Worm (Caenorhabditis elegans) whole organism, L1 larva: ENCODE measurements around the gene T26C5.4.

Experiments used
- C34B4.2 ChIP-seq: sonication (generic microtip); optimal IDR thresholded peaks from 2 replicates; lab custom pipeline; 2017; ENCODE audit warnings: mild to moderate bottlenecking, missing genetic modification characterization, missing compliant biosample characterization
- alr-1 ChIP-seq: fragments of 200-800 bp; sonication (Bioruptor generic); optimal IDR thresholded peaks from 2 replicates; lab custom pipeline; 2018; ENCODE audit warnings: borderline replicate concordance, mild to moderate bottlenecking, missing genetic modification characterization, missing compliant biosample characterization
- ceh-88 ChIP-seq: fragments of 200-800 bp; sonication (Bioruptor generic); IDR thresholded peaks from 2 replicates; pipeline ENCODE4 v1.3.6; 2022; ENCODE audit warnings: missing genetic modification characterization, missing compliant biosample characterization
- dpl-1 ChIP-seq, 3 experiments: fragments of 150-350 bp in 2 of 3; sonication (generic microtip) in 1 of 3; optimal IDR thresholded peaks; 2 replicates each; lab custom pipeline; 2014 to 2017; ENCODE audit warnings: missing biosample characterization in 3 of 3, missing genetic modification characterization in 3 of 3, missing genetic modification reagents in 3 of 3
- dsc-1 ChIP-seq: sonication (generic microtip); optimal IDR thresholded peaks from 2 replicates; lab custom pipeline; 2016; ENCODE audit warnings: mild to moderate bottlenecking, missing genetic modification characterization, missing compliant biosample characterization
- efl-1 ChIP-seq, 4 experiments: fragments of 150-350 bp; optimal IDR thresholded peaks in 3 of 4; peaks in 1 of 4; 1 replicate in 1 of 4; 2 replicates in 3 of 4; lab custom pipeline; 2014; ENCODE audit warnings: missing biosample characterization in 2 of 4, missing genetic modification characterization in 2 of 4, missing genetic modification reagents in 2 of 4
- egl-13 ChIP-seq: sonication (generic microtip); optimal IDR thresholded peaks from 2 replicates; lab custom pipeline; 2016; ENCODE audit warnings: missing genotype, missing genetic modification reagents, missing genetic modification characterization, missing compliant biosample characterization
- elt-3 ChIP-seq, 6 experiments: fragments of 150-350 bp in 1 of 6; sonication (generic microtip); optimal IDR thresholded peaks; 2 replicates each; lab custom pipeline; 2017 to 2018; ENCODE audit warnings: missing biosample characterization in 6 of 6, missing genetic modification characterization in 6 of 6, inconsistent platforms in 1 of 6
- fkh-10 ChIP-seq: sonication (generic microtip); optimal IDR thresholded peaks from 2 replicates; lab custom pipeline; 2017; ENCODE audit warnings: missing biosample characterization, missing genetic modification reagents, missing genetic modification characterization
- fkh-4 ChIP-seq: sonication (generic microtip); optimal IDR thresholded peaks from 2 replicates; lab custom pipeline; 2016; ENCODE audit warnings: missing compliant biosample characterization, missing genetic modification characterization, borderline replicate concordance
- fkh-8 ChIP-seq: sonication (generic microtip); optimal IDR thresholded peaks from 2 replicates; lab custom pipeline; 2016; ENCODE audit warnings: mild to moderate bottlenecking, missing genetic modification characterization, missing compliant biosample characterization
- hpl-2 ChIP-seq: fragments of 150-350 bp; optimal IDR thresholded peaks from 2 replicates; lab custom pipeline; 2014; ENCODE audit warnings: missing biosample characterization, missing genetic modification reagents, missing genetic modification characterization
- irx-1 ChIP-seq: sonication (generic microtip); optimal IDR thresholded peaks from 2 replicates; lab custom pipeline; 2016; ENCODE audit warnings: missing genetic modification characterization, missing compliant biosample characterization
- lin-14 ChIP-seq: fragments of 200-800 bp; sonication (Bioruptor generic); optimal IDR thresholded peaks from 2 replicates; lab custom pipeline; 2018; ENCODE audit warnings: mild to moderate bottlenecking, missing genetic modification characterization, moderate library complexity, missing compliant biosample characterization
- lin-15B ChIP-seq: fragments of 150-350 bp; sonication (generic microtip); optimal IDR thresholded peaks from 3 replicates; lab custom pipeline; 2014; ENCODE audit warnings: missing biosample characterization, missing genetic modification characterization
- lin-35 ChIP-seq, 2 experiments: fragments of 150-350 bp; optimal IDR thresholded peaks; 2 replicates each; lab custom pipeline; 2014; ENCODE audit warnings: missing biosample characterization in 2 of 2, missing genetic modification characterization in 2 of 2, missing genetic modification reagents in 2 of 2
- lin-39 ChIP-seq: fragments of 150-350 bp; optimal IDR thresholded peaks from 2 replicates; lab custom pipeline; 2014; ENCODE audit warnings: missing biosample characterization, missing genetic modification reagents, missing genetic modification characterization
- lir-3 ChIP-seq: sonication (generic microtip); optimal IDR thresholded peaks from 2 replicates; lab custom pipeline; 2016; ENCODE audit warnings: mild to moderate bottlenecking, missing genetic modification characterization, moderate library complexity, missing compliant biosample characterization; ENCODE audit not compliant: poor library complexity
- lsy-2 ChIP-seq, 2 experiments: fragments of 150-350 bp; optimal IDR thresholded peaks; 2 replicates each; lab custom pipeline; 2014; ENCODE audit warnings: missing biosample characterization in 2 of 2, missing genetic modification characterization in 2 of 2
- mab-9 ChIP-seq: fragments of 200-800 bp; sonication (Bioruptor generic); IDR thresholded peaks from 2 replicates; pipeline ENCODE4 v1.3.6; 2022; ENCODE audit warnings: missing genetic modification reagents, missing genetic modification characterization, missing compliant biosample characterization
- mep-1 ChIP-seq: fragments of 150-350 bp; optimal IDR thresholded peaks from 2 replicates; lab custom pipeline; 2014; ENCODE audit warnings: missing biosample characterization, missing genetic modification characterization
- nhr-11 ChIP-seq: fragments of 150-350 bp; optimal IDR thresholded peaks from 2 replicates; lab custom pipeline; 2014; ENCODE audit warnings: missing biosample characterization, missing genetic modification characterization
- nhr-12 ChIP-seq: sonication (generic microtip); optimal IDR thresholded peaks from 2 replicates; lab custom pipeline; 2017; ENCODE audit warnings: missing biosample characterization, missing genetic modification characterization
- nhr-19 ChIP-seq: fragments of 200-800 bp; sonication (Bioruptor generic); conservative IDR thresholded peaks from 2 replicates; pipeline ENCODE4 v1.3.6; 2022; ENCODE audit warnings: missing genetic modification characterization, missing compliant biosample characterization
- nhr-20 ChIP-seq: sonication (generic microtip); optimal IDR thresholded peaks from 2 replicates; lab custom pipeline; 2016; ENCODE audit warnings: mild to moderate bottlenecking, missing genetic modification characterization, missing compliant biosample characterization
- nhr-237 ChIP-seq: fragments of 150-350 bp; optimal IDR thresholded peaks from 2 replicates; lab custom pipeline; 2014; ENCODE audit warnings: missing biosample characterization, missing genetic modification characterization
- nhr-47 ChIP-seq: sonication (generic microtip); optimal IDR thresholded peaks from 2 replicates; lab custom pipeline; 2016; ENCODE audit warnings: mild to moderate bottlenecking, missing genetic modification characterization, moderate library complexity, missing compliant biosample characterization
- nhr-71 ChIP-seq: sonication (generic microtip); optimal IDR thresholded peaks from 2 replicates; lab custom pipeline; 2016; ENCODE audit warnings: mild to moderate bottlenecking, missing genetic modification characterization, moderate library complexity, missing compliant biosample characterization
- nhr-76 ChIP-seq: sonication (generic microtip); optimal IDR thresholded peaks from 2 replicates; lab custom pipeline; 2017; ENCODE audit warnings: missing biosample characterization, missing genetic modification characterization
- nhr-85 ChIP-seq: sonication (generic microtip); peaks from one replicate; lab custom pipeline; 2016; ENCODE audit warnings: missing genetic modification characterization, inconsistent platforms, missing compliant biosample characterization
- pag-3 ChIP-seq: sonication (generic microtip); optimal IDR thresholded peaks from 2 replicates; lab custom pipeline; 2017; ENCODE audit warnings: missing genetic modification characterization, mild to moderate bottlenecking, missing compliant biosample characterization, antibody characterized with exemption, borderline replicate concordance; ENCODE audit not compliant: insufficient read depth
- rnt-1 ChIP-seq: sonication (generic microtip); optimal IDR thresholded peaks from 2 replicates; lab custom pipeline; 2016; ENCODE audit warnings: mild to moderate bottlenecking, missing genetic modification characterization, moderate library complexity, missing compliant biosample characterization
- snu-23 ChIP-seq: sonication (generic microtip); optimal IDR thresholded peaks from 2 replicates; lab custom pipeline; 2016; ENCODE audit warnings: missing genetic modification characterization, missing compliant biosample characterization
- sup-37 ChIP-seq: fragments of 200-800 bp; sonication (Bioruptor generic); optimal IDR thresholded peaks from 2 replicates; lab custom pipeline; 2018; ENCODE audit warnings: mild to moderate bottlenecking, missing genetic modification characterization, missing compliant biosample characterization
- swsn-7 ChIP-seq: sonication (generic microtip); optimal IDR thresholded peaks from 2 replicates; lab custom pipeline; 2016; ENCODE audit warnings: missing genetic modification characterization, missing compliant biosample characterization
- tbx-2 ChIP-seq: sonication (generic microtip); optimal IDR thresholded peaks from 2 replicates; lab custom pipeline; 2016; ENCODE audit warnings: missing genetic modification characterization, missing compliant biosample characterization
- tlp-1 ChIP-seq: fragments of 150-350 bp; optimal IDR thresholded peaks from 2 replicates; lab custom pipeline; 2014; ENCODE audit warnings: missing biosample characterization, missing genetic modification characterization
- unc-130 ChIP-seq: fragments of 150-350 bp; optimal IDR thresholded peaks from 2 replicates; lab custom pipeline; 2017; ENCODE audit warnings: missing biosample characterization, missing genetic modification characterization, inconsistent platforms
- unc-98 ChIP-seq: fragments of 200-800 bp; sonication (Bioruptor generic); IDR thresholded peaks from 2 replicates; pipeline ENCODE4 v1.3.6; 2022; ENCODE audit warnings: missing genetic modification characterization, missing compliant biosample characterization
- vab-15 ChIP-seq: sonication (generic microtip); optimal IDR thresholded peaks from 2 replicates; lab custom pipeline; 2017; ENCODE audit warnings: missing genotype, mild to moderate bottlenecking, missing genetic modification characterization, missing compliant biosample characterization
- xbp-1 ChIP-seq: sonication (generic microtip); optimal IDR thresholded peaks from 2 replicates; lab custom pipeline; 2016; ENCODE audit warnings: missing genetic modification characterization, missing compliant biosample characterization
- ztf-4 ChIP-seq: fragments of 150-350 bp; optimal IDR thresholded peaks from 2 replicates; lab custom pipeline; 2014; ENCODE audit warnings: missing biosample characterization, missing genetic modification characterization

T26C5.4 gene

ce11 chrII:9266755-9267154 is 16.4 kb upstream of the T26C5.4 start, which contains the start of gene C01G6.2:
Gene C01G6.2, plus strand, starts transcription at chrII:9267055.
- no peak for TF ChIP-seq lin-15B
- TF ChIP-seq nhr-12 (tag; lab: Kevin White, UChicago) = no peak
- TF ChIP-seq tlp-1 = no peak
- TF ChIP-seq hpl-2 = no peak
- TF ChIP-seq nhr-47 (tag; lab: Kevin White, UChicago) = no peak
- no peak for TF ChIP-seq alr-1 (tag; lab: Kevin White, UChicago)

DNA sequence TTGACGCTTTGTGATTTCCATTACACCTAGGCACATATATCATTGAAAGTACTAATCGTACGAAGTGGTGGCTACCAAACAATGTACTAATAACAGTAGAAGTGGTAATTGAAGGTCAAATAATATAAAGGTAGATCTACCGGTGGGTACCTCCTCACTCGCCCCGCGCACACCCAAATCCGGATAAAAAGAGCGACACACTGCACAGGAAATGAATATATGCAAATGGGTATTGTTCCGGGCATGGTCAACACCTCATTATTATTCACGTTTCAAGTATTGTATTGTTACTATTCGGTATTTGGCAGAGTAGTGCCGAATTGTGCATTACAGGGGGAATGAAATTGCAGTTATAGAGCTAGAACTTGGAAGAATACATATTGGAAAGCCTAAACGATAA is 15.9 kb upstream of the T26C5.4 start:
- TF ChIP-seq nhr-237 (tag; lab: Kevin White, UChicago) (no peak), ceh-88 (no peak), fkh-8 (tag; lab: Kevin White, UChicago) (no peak), lir-3 (tag; lab: Kevin White, UChicago) (no peak), nhr-85 (tag; lab: Kevin White, UChicago) (no peak), ztf-4 (tag; lab: Kevin White, UChicago) (no peak), xbp-1 (tag; lab: Kevin White, UChicago) (no peak), vab-15 (no peak), lsy-2 (tag; optimal IDR thresholded peaks at IDR 0.05; lab: Kevin White, UChicago) (no peak), lin-39 (tag; lab: Kevin White, UChicago) (no peak), C34B4.2 (tag; lab: Kevin White, UChicago) (no peak), mep-1 (no peak)

ce11 chrII:9265705-9266104 is 15.4 kb upstream of the T26C5.4 start:
- TF ChIP-seq nhr-71 (tag; lab: Kevin White, UChicago) (peak; percentile 10), swsn-7 (tag; lab: Kevin White, UChicago) (no peak), fkh-10 (GFP tag; lab: Kevin White, UChicago) (no peak), pag-3 (tag; lab: Kevin White, UChicago) (no peak), lin-14 (GFP tag; lab: Kevin White, UChicago) (peak; percentile 41), unc-98 (GFP tag; lab: Robert Waterston, UW) (no peak), nhr-47 (tag; lab: Kevin White, UChicago) (no peak)

- TF ChIP-seq nhr-76 = no peak
- TF ChIP-seq pag-3 (tag; lab: Kevin White, UChicago) = peak; percentile 68
- peak in 1 of 2 experiments; percentile 21 for TF ChIP-seq lin-35 (GFP tag; optimal IDR thresholded peaks at IDR 0.05; lab: Kevin White, UChicago)
- peak; percentile 84 for TF ChIP-seq lin-14 (GFP tag; lab: Kevin White, UChicago)
- TF ChIP-seq unc-130 (tag; lab: Kevin White, UChicago) = peak; percentile 20
- TF ChIP-seq rnt-1 (tag; lab: Kevin White, UChicago) = peak; percentile 62
- peak; percentile 17 for TF ChIP-seq irx-1 (tag; lab: Kevin White, UChicago)
- no peak for TF ChIP-seq sup-37 (GFP tag; lab: Kevin White, UChicago)
- TF ChIP-seq nhr-20 (tag; lab: Kevin White, UChicago) = peak; percentile 9
- TF ChIP-seq lin-15B = no peak
- no peak for TF ChIP-seq nhr-11 (tag; lab: Kevin White, UChicago)
- TF ChIP-seq egl-13 (tag; lab: Kevin White, UChicago) = no peak
- peak; percentile 43; the same call in 1 of the 2 replicates for TF ChIP-seq mab-9 (GFP tag; lab: Robert Waterston, UW)
- peak in 1 of 2 experiments; percentile 46 for TF ChIP-seq lsy-2 (tag; optimal IDR thresholded peaks at IDR 0.05; lab: Kevin White, UChicago)
- peak; percentile 70 for TF ChIP-seq nhr-71 (tag; lab: Kevin White, UChicago)
- TF ChIP-seq dpl-1 (GFP tag; optimal IDR thresholded peaks at IDR 0.05; lab: Kevin White, UChicago) = no peak
- TF ChIP-seq swsn-7 (tag; lab: Kevin White, UChicago) = peak; percentile 45
- peak; percentile 4 to 22 for TF ChIP-seq efl-1 (optimal IDR thresholded peaks at IDR 0.05; lab: Kevin White, UChicago)
- no peak for TF ChIP-seq efl-1 (GFP tag; optimal IDR thresholded peaks at IDR 0.05 in 1 of 2; lab: Kevin White, UChicago)
- TF ChIP-seq tbx-2 (tag; lab: Kevin White, UChicago) = peak; percentile 50
- TF ChIP-seq unc-98 (GFP tag; lab: Robert Waterston, UW) = no peak
- 0 out of 2 replicates have a peak, but pooled peaks have one; percentile 32 for TF ChIP-seq nhr-19 (GFP tag; lab: Robert Waterston, UW)
- TF ChIP-seq nhr-47 (tag; lab: Kevin White, UChicago) = peak; percentile 6
- TF ChIP-seq dsc-1 (tag; lab: Kevin White, UChicago) = peak; percentile 94
- peak; percentile 16 for TF ChIP-seq mep-1
- TF ChIP-seq elt-3 (tag; optimal IDR thresholded peaks at IDR 0.05; lab: Kevin White, UChicago) = no peak
- TF ChIP-seq nhr-12 (tag; lab: Kevin White, UChicago) = no peak
- peak; percentile 39 for TF ChIP-seq fkh-8 (tag; lab: Kevin White, UChicago)
- peak; percentile 51 for TF ChIP-seq snu-23 (GFP tag; lab: Kevin White, UChicago)
- peak; percentile 70 for TF ChIP-seq fkh-4
- TF ChIP-seq alr-1 (tag; lab: Kevin White, UChicago) = no peak
These were observed 14.5 kb upstream of the T26C5.4 start for ce11 chrII:9264689-9265278.
